Fruit fly (Drosophila melanogaster): Measurements from ENCODE around the gene RpS21.

Gene RpS21

dm6 chr2L:2862621-2862962, 6.7 kb downstream of the RpS21 start:
- TF ChIP-seq unc-4 (GFP tag; IDR thresholded peaks at IDR 0.05; ENCODE audit: partially characterized antibody): peak; percentile 12; the same call in 1 of the 2 replicates
- TF ChIP-seq Dll (GFP tag; IDR thresholded peaks at IDR 0.05; ENCODE audit: partially characterized antibody): 0 out of 4 replicates have a peak, but pooled peaks have one; percentile 9
- peak; percentile 5 for TF ChIP-seq CG11398 (GFP tag; optimal IDR thresholded peaks at IDR 0.05)
- 0 out of 3 replicates have a peak, but pooled peaks have one; percentile 36 for TF ChIP-seq CG2199 (GFP tag; IDR thresholded peaks at IDR 0.05)
- peak; percentile 1; the same call in 1 of the 3 replicates for TF ChIP-seq otp (GFP tag; IDR thresholded peaks at IDR 0.05)
- TF ChIP-seq CG15696 (tag; optimal IDR thresholded peaks at IDR 0.05): no peak
- TF ChIP-seq sens (GFP tag): peak; percentile 68
- no peak for TF ChIP-seq tin (GFP tag; optimal IDR thresholded peaks at IDR 0.05)
- TF ChIP-seq Awh (GFP tag; IDR thresholded peaks at IDR 0.05): no peak
- no peak for TF ChIP-seq CG7556 (GFP tag; optimal IDR thresholded peaks at IDR 0.05)
- TF ChIP-seq cas (GFP tag; IDR thresholded peaks at IDR 0.05): no peak
- no peak for TF ChIP-seq CG5180 (GFP tag; optimal IDR thresholded peaks at IDR 0.05)
- TF ChIP-seq Blimp-1 (GFP tag; optimal IDR thresholded peaks at IDR 0.05): peak; percentile 90

dm6 chr2L:2864601-2865000, 8.7 kb downstream of the RpS21 start:
- TF ChIP-seq cad (GFP tag; optimal IDR thresholded peaks at IDR 0.05) (no peak), CG30020 (tag; optimal IDR thresholded peaks at IDR 0.05) (no peak), CG3726 (GFP tag; IDR thresholded peaks at IDR 0.05) (no peak), eyg (GFP tag; optimal IDR thresholded peaks at IDR 0.05) (no peak), CG17568 (GFP tag; optimal IDR thresholded peaks at IDR 0.05) (peak; percentile 62), CG14710 (tag; optimal IDR thresholded peaks at IDR 0.05) (peak; percentile 2), BEAF-32 (GFP tag; optimal IDR thresholded peaks at IDR 0.05) (no peak), zfh1 (GFP tag; IDR thresholded peaks at IDR 0.05) (no peak), p53 (GFP tag; optimal IDR thresholded peaks at IDR 0.05) (no peak), otp (GFP tag; IDR thresholded peaks at IDR 0.05) (peak; percentile 66; the same call in 1 of the 3 replicates), CG17361 (GFP tag; IDR thresholded peaks at IDR 0.05) (no peak), Kr (GFP tag; optimal IDR thresholded peaks at IDR 0.05) (peak; percentile 10), CG1233 (GFP tag; optimal IDR thresholded peaks at IDR 0.05) (peak; percentile 30), pfk (GFP tag; optimal IDR thresholded peaks at IDR 0.05) (no peak), CG4730 (GFP tag; IDR thresholded peaks at IDR 0.05) (no peak), CG13287 (GFP tag; IDR thresholded peaks at IDR 0.05; ENCODE audit: partially characterized antibody) (no peak), BtbVII (GFP tag; optimal IDR thresholded peaks at IDR 0.05) (peak; percentile 27), CG6791 (GFP tag; IDR thresholded peaks at IDR 0.05; ENCODE audit: partially characterized antibody) (no peak), stwl (tag; optimal IDR thresholded peaks at IDR 0.05) (no peak), zf30C (GFP tag; optimal IDR thresholded peaks at IDR 0.05) (no peak), psq (GFP tag; optimal IDR thresholded peaks at IDR 0.05) (no peak), fu2 (GFP tag; optimal IDR thresholded peaks at IDR 0.05) (no peak), lola (GFP tag; optimal IDR thresholded peaks at IDR 0.05) (no peak), nerfin-1 (tag; optimal IDR thresholded peaks at IDR 0.05) (no peak), Eip74EF (GFP tag; optimal IDR thresholded peaks at IDR 0.05) (no peak), MBD-R2 (GFP tag; IDR thresholded peaks at IDR 0.05) (no peak), CG13894 (tag; optimal IDR thresholded peaks at IDR 0.05) (no peak), sim (GFP tag; IDR thresholded peaks at IDR 0.05) (no peak), gsb-n (tag; optimal IDR thresholded peaks at IDR 0.05) (no peak), zen (tag; optimal IDR thresholded peaks at IDR 0.05) (no peak), CG14014 (GFP tag; IDR thresholded peaks at IDR 0.05) (peak; percentile 11; the same call in 1 of the 2 replicates), lilli (GFP tag; optimal IDR thresholded peaks at IDR 0.05) (no peak), caup (GFP tag; optimal IDR thresholded peaks at IDR 0.05; ENCODE audit: severe bottlenecking) (peak; percentile 49), Ptx1 (GFP tag; IDR thresholded peaks at IDR 0.05) (no peak), ara (GFP tag; IDR thresholded peaks at IDR 0.05) (0 out of 2 replicates have a peak, but pooled peaks have one; percentile 34), CG7271 (tag; optimal IDR thresholded peaks at IDR 0.05) (no peak), trh (GFP tag; optimal IDR thresholded peaks at IDR 0.05) (no peak)

Data from whole organism, embryonic.